Worm (Caenorhabditis elegans): ENCODE results near the gene sdhb-1.

Gene sdhb-1

ce11 chrII:9356723-9357122 is 4.2 kb upstream of the sdhb-1 start:
- TF ChIP-seq mep-1 (tag; optimal IDR thresholded peaks at IDR 0.05) (peak; percentile 25), snu-23 (GFP tag; optimal IDR thresholded peaks at IDR 0.05) (peak; percentile 69), fkh-4 (tag; optimal IDR thresholded peaks at IDR 0.05; ENCODE audit: borderline replicate concordance) (no peak), mdl-1 (tag; optimal IDR thresholded peaks at IDR 0.05) (peak in 1 of 2 experiments; percentile 60), dpl-1 (GFP tag; optimal IDR thresholded peaks at IDR 0.05) (peak in 2 of 3 experiments; percentile 17 to 35), nhr-85 (tag) (peak; percentile 79), egl-27 (tag; optimal IDR thresholded peaks at IDR 0.05) (peak in 1 of 2 experiments; percentile 51), lin-35 (GFP tag; optimal IDR thresholded peaks at IDR 0.05) (peak; percentile 33 to 48), zip-4 (GFP tag; optimal IDR thresholded peaks at IDR 0.05) (no peak), blmp-1 (tag; optimal IDR thresholded peaks at IDR 0.05) (peak; percentile 59), zag-1 (tag; optimal IDR thresholded peaks at IDR 0.05) (no peak), ceh-8 (GFP tag; optimal IDR thresholded peaks at IDR 0.05) (no peak), irx-1 (tag; optimal IDR thresholded peaks at IDR 0.05) (no peak), skn-1 (tag; optimal IDR thresholded peaks at IDR 0.05) (peak; percentile 34), pqm-1 (tag; optimal IDR thresholded peaks at IDR 0.05) (no peak), ceh-82 (tag; optimal IDR thresholded peaks at IDR 0.05) (peak in 1 of 3 experiments; percentile 8), nhr-47 (tag; optimal IDR thresholded peaks at IDR 0.05) (peak; percentile 40), C16A3.4 (tag; optimal IDR thresholded peaks at IDR 0.05) (peak; percentile 12), lin-14 (GFP tag; optimal IDR thresholded peaks at IDR 0.05) (peak; percentile 91), ztf-11 (tag; optimal IDR thresholded peaks at IDR 0.05) (no peak), nhr-77 (tag; optimal IDR thresholded peaks at IDR 0.05) (peak; percentile 38), tbx-2 (tag; optimal IDR thresholded peaks at IDR 0.05) (peak; percentile 5), egl-13 (tag; optimal IDR thresholded peaks at IDR 0.05) (no peak), C04F5.9 (tag; optimal IDR thresholded peaks at IDR 0.05) (no peak), nhr-76 (tag; optimal IDR thresholded peaks at IDR 0.05) (no peak), F16B12.6 (tag; optimal IDR thresholded peaks at IDR 0.05) (no peak), snpc-4 (tag; optimal IDR thresholded peaks at IDR 0.05) (no peak), fkh-8 (tag; optimal IDR thresholded peaks at IDR 0.05) (no peak), lir-3 (tag; optimal IDR thresholded peaks at IDR 0.05; ENCODE audit: poor library complexity) (no peak), mef-2 (tag; optimal IDR thresholded peaks at IDR 0.05) (no peak), ztf-4 (tag; optimal IDR thresholded peaks at IDR 0.05) (no peak), nhr-237 (tag; optimal IDR thresholded peaks at IDR 0.05) (no peak), efl-1 (optimal IDR thresholded peaks at IDR 0.05) (peak; percentile 47 to 49), efl-1 (GFP tag; optimal IDR thresholded peaks at IDR 0.05 in 1 of 2) (peak; percentile 11 to 89), aly-2 (tag; optimal IDR thresholded peaks at IDR 0.05) (no peak), unc-86 (tag; optimal IDR thresholded peaks at IDR 0.05) (no peak), unc-98 (GFP tag; IDR thresholded peaks at IDR 0.05) (no peak), elt-2 (tag; optimal IDR thresholded peaks at IDR 0.05) (no peak), ceh-90 (tag; optimal IDR thresholded peaks at IDR 0.05) (no peak), unc-30 (tag; optimal IDR thresholded peaks at IDR 0.05) (no peak), ets-5 (GFP tag; IDR thresholded peaks at IDR 0.05) (no peak), nhr-90 (tag; optimal IDR thresholded peaks at IDR 0.05; ENCODE audit: poor library complexity) (peak; percentile 3), elt-3 (tag; optimal IDR thresholded peaks at IDR 0.05) (peak in 1 of 6 experiments; percentile 60), xbp-1 (tag; optimal IDR thresholded peaks at IDR 0.05) (peak; percentile 4), nhr-71 (tag; optimal IDR thresholded peaks at IDR 0.05) (peak; percentile 65), swsn-7 (tag; optimal IDR thresholded peaks at IDR 0.05) (peak; percentile 35), nhr-20 (tag; optimal IDR thresholded peaks at IDR 0.05) (peak; percentile 58), lin-39 (tag; optimal IDR thresholded peaks at IDR 0.05) (no peak), nhr-19 (GFP tag; conservative IDR thresholded peaks at IDR 0.05) (peak; percentile 50), unc-130 (tag; optimal IDR thresholded peaks at IDR 0.05) (peak; percentile 63), dsc-1 (tag; optimal IDR thresholded peaks at IDR 0.05) (no peak), tlp-1 (tag; optimal IDR thresholded peaks at IDR 0.05) (no peak), unc-62 (GFP tag; optimal IDR thresholded peaks at IDR 0.05) (no peak), mab-9 (GFP tag; IDR thresholded peaks at IDR 0.05) (no peak)
